Worm (Caenorhabditis elegans) whole organism, L4 larva: ENCODE results near the gene str-225.

Experiments
- F26F4.8 ChIP-seq: fragments of 200-800 bp; sonication (Bioruptor generic); conservative IDR thresholded peaks from 2 replicates; pipeline ENCODE4 v1.3.6; 2022; ENCODE audit warnings: missing genetic modification characterization, missing compliant biosample characterization
- F49E8.2 ChIP-seq: sonication (generic microtip); optimal IDR thresholded peaks from 2 replicates; lab custom pipeline; 2016; ENCODE audit warnings: missing compliant biosample characterization, mild to moderate bottlenecking, missing genetic modification characterization, borderline replicate concordance
- ama-1 ChIP-seq: fragments of 150-350 bp; optimal IDR thresholded peaks from 2 replicates; lab custom pipeline; 2014; ENCODE audit warnings: inconsistent platforms, mixed read lengths
- arid-1 ChIP-seq: fragments of 200-800 bp; sonication (Bioruptor generic); conservative IDR thresholded peaks from 2 replicates; pipeline ENCODE4 v1.3.6; 2022; ENCODE audit warnings: missing genetic modification reagents, missing genetic modification characterization, missing compliant biosample characterization
- ces-1 ChIP-seq: fragments of 150-350 bp; sonication (generic microtip); optimal IDR thresholded peaks from 4 replicates; lab custom pipeline; 2014; ENCODE audit warnings: missing biosample characterization, missing genetic modification reagents, missing genetic modification characterization
- fos-1 ChIP-seq: fragments of 150-350 bp; optimal IDR thresholded peaks from 2 replicates; lab custom pipeline; 2014; ENCODE audit warnings: missing biosample characterization, missing genetic modification characterization
- mdl-1 ChIP-seq, 2 experiments: fragments of 150-350 bp in 1 of 2; sonication (generic microtip) in 1 of 2; optimal IDR thresholded peaks; 2 replicates each; lab custom pipeline; 2014 to 2017; ENCODE audit warnings: missing biosample characterization in 2 of 2, missing genetic modification characterization in 2 of 2
- nhr-25 ChIP-seq: sonication (generic microtip); optimal IDR thresholded peaks from 2 replicates; lab custom pipeline; 2017; ENCODE audit warnings: missing genetic modification characterization, mild to moderate bottlenecking, missing compliant biosample characterization, antibody characterized with exemption, moderate library complexity, borderline replicate concordance; ENCODE audit not compliant: insufficient read depth
- pqm-1 ChIP-seq: sonication (generic microtip); optimal IDR thresholded peaks from 2 replicates; lab custom pipeline; 2017; ENCODE audit warnings: missing biosample characterization, missing genetic modification characterization
- spr-3 ChIP-seq: fragments of 200-800 bp; sonication (Bioruptor generic); optimal IDR thresholded peaks from 2 replicates; lab custom pipeline; 2018; ENCODE audit warnings: mild to moderate bottlenecking, missing genetic modification characterization, missing compliant biosample characterization
- ztf-11 ChIP-seq: fragments of 150-350 bp; optimal IDR thresholded peaks from 2 replicates; lab custom pipeline; 2014; ENCODE audit warnings: missing biosample characterization, missing genetic modification characterization
- ztf-7 ChIP-seq: fragments of 150-350 bp; optimal IDR thresholded peaks from 2 replicates; lab custom pipeline; 2014; ENCODE audit warnings: missing biosample characterization, missing genetic modification characterization

DNA sequence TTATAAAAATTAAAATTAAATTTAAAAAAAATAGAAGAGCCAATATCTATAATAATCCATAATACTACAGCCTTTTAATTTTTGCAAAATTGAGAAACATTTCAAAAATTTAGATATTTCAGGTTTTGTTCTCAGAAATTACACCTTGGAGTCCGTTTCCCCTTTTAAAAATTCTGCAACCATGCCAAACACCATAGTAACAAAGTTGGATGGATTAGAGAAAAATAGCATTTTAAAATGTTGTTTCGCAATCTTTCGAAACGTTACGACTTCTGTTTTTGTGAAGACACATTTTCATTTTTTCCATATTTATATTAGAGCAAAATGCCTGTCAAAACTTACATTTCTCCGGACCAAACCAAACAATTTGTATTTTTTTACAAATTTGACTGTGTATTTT, 17.3 kb downstream of the str-225 start, which contains the start of gene T24A6.7:
- TF ChIP-seq ces-1 (GFP tag; lab: Kevin White, UChicago) = no peak
- TF ChIP-seq fos-1 (tag; lab: Kevin White, UChicago) = no peak
- no peak for TF ChIP-seq mdl-1 (tag; optimal IDR thresholded peaks at IDR 0.05; lab: Kevin White, UChicago)
- TF ChIP-seq ztf-11 = no peak
- TF ChIP-seq spr-3 (GFP tag; lab: Kevin White, UChicago) = no peak
- no peak for TF ChIP-seq nhr-25 (tag; lab: Kevin White, UChicago)
- no peak for TF ChIP-seq F26F4.8 (GFP tag; lab: Robert Waterston, UW)
- TF ChIP-seq arid-1 (GFP tag; lab: Robert Waterston, UW) = no peak
- no peak for TF ChIP-seq ztf-7
- TF ChIP-seq ama-1 (lab: Kevin White, UChicago) = no peak
- no peak for TF ChIP-seq F49E8.2 (tag; lab: Kevin White, UChicago)
- TF ChIP-seq pqm-1 (tag; lab: Kevin White, UChicago) = no peak
